Worm (Caenorhabditis elegans) whole organism, young adult: ENCODE measurements around the gene ttr-40.
A peak's percentile ranks its signal among the peaks of the same experiment; 100 is the strongest.

Experiments
- C06A6.2 ChIP-seq: fragments of 200-800 bp; sonication (Bioruptor generic); conservative IDR thresholded peaks from 2 replicates; pipeline ENCODE4 v1.3.6; 2022; ENCODE audit warnings: missing genetic modification characterization, missing compliant biosample characterization
- D2030.7 ChIP-seq: fragments of 200-800 bp; sonication (Bioruptor generic); IDR thresholded peaks from 2 replicates; pipeline ENCODE4 v1.3.6; 2022; ENCODE audit warnings: missing genetic modification reagents, missing genetic modification characterization, missing compliant biosample characterization
- F10E7.11 ChIP-seq: sonication (generic microtip); optimal IDR thresholded peaks from 2 replicates; lab custom pipeline; 2017; ENCODE audit warnings: mild to moderate bottlenecking, missing genetic modification characterization, moderate library complexity, missing compliant biosample characterization
- K12H6.12 ChIP-seq: fragments of 200-800 bp; sonication (Bioruptor generic); optimal IDR thresholded peaks from 2 replicates; lab custom pipeline; 2018; ENCODE audit warnings: mild to moderate bottlenecking, missing genetic modification characterization, missing compliant biosample characterization
- T26A5.8 ChIP-seq: sonication (generic microtip); optimal IDR thresholded peaks from 2 replicates; lab custom pipeline; 2016; ENCODE audit warnings: missing genetic modification characterization, missing compliant biosample characterization
- Y53F4B.3 ChIP-seq: fragments of 200-800 bp; sonication (Bioruptor generic); IDR thresholded peaks from 2 replicates; pipeline ENCODE4 v1.3.6; 2022; ENCODE audit warnings: missing genetic modification reagents, missing genetic modification characterization, missing compliant biosample characterization
- Y56A3A.18 ChIP-seq: fragments of 200-800 bp; sonication (Bioruptor generic); IDR thresholded peaks from 2 replicates; pipeline ENCODE4 v1.3.6; 2022; ENCODE audit warnings: missing genetic modification reagents, missing genetic modification characterization, missing compliant biosample characterization
- ama-1 ChIP-seq, 3 experiments: fragments of 150-350 bp in 1 of 3; sonication (generic microtip) in 2 of 3; optimal IDR thresholded peaks; 2 replicates each; lab custom pipeline; 2014 to 2018; ENCODE audit warnings: missing biosample characterization in 2 of 3, missing genetic modification characterization in 2 of 3, missing genetic modification reagents in 2 of 3
- attf-3 ChIP-seq: fragments of 200-800 bp; sonication (Bioruptor generic); conservative IDR thresholded peaks from 2 replicates; pipeline ENCODE4 v1.3.6; 2022; ENCODE audit warnings: missing genetic modification reagents, missing genetic modification characterization, missing compliant biosample characterization
- cebp-1 ChIP-seq, 2 experiments: fragments of 200-800 bp in 1 of 2; sonication (Bioruptor generic) in 1 of 2; sonication (generic microtip) in 1 of 2; IDR thresholded peaks in 1 of 2; optimal IDR thresholded peaks in 1 of 2; 2 replicates each; pipeline versions ENCODE4 v1.3.6 to Lab custom; 2017 to 2022; ENCODE audit warnings: missing compliant biosample characterization in 2 of 2, missing genetic modification characterization in 2 of 2, mild to moderate bottlenecking in 1 of 2, missing genetic modification reagents in 1 of 2, moderate library complexity in 1 of 2
- ceh-58 ChIP-seq: fragments of 200-800 bp; sonication (Bioruptor generic); IDR thresholded peaks from 2 replicates; pipeline ENCODE4 v1.3.6; 2022; ENCODE audit warnings: missing genetic modification characterization, missing compliant biosample characterization
- chd-7 ChIP-seq: sonication (generic microtip); optimal IDR thresholded peaks from 2 replicates; lab custom pipeline; 2016; ENCODE audit warnings: mild to moderate bottlenecking, missing genetic modification characterization, moderate library complexity, missing compliant biosample characterization
- dpff-1 ChIP-seq: sonication (generic microtip); optimal IDR thresholded peaks from 2 replicates; lab custom pipeline; 2017; ENCODE audit warnings: mild to moderate bottlenecking, missing genetic modification characterization, missing compliant biosample characterization
- dpl-1 ChIP-seq: fragments of 150-350 bp; optimal IDR thresholded peaks from 2 replicates; lab custom pipeline; 2014; ENCODE audit warnings: missing biosample characterization, missing genetic modification reagents, missing genetic modification characterization
- efl-1 ChIP-seq: fragments of 150-350 bp; optimal IDR thresholded peaks from 2 replicates; lab custom pipeline; 2014; ENCODE audit warnings: missing biosample characterization, missing genetic modification reagents, missing genetic modification characterization
- egl-18 ChIP-seq: fragments of 200-800 bp; sonication (Bioruptor generic); IDR thresholded peaks from 2 replicates; pipeline ENCODE4 v1.3.6; 2022; ENCODE audit warnings: missing genetic modification reagents, missing genetic modification characterization, missing compliant biosample characterization
- egrh-3 ChIP-seq: fragments of 200-800 bp; sonication (Bioruptor generic); IDR thresholded peaks from 2 replicates; pipeline ENCODE4 v1.3.6; 2022; ENCODE audit warnings: missing genetic modification reagents, missing genetic modification characterization, missing compliant biosample characterization
- ekl-4 ChIP-seq: fragments of 200-800 bp; sonication (Bioruptor generic); IDR thresholded peaks from 2 replicates; pipeline ENCODE4 v1.3.6; 2022; ENCODE audit warnings: missing genetic modification reagents, missing genetic modification characterization, missing compliant biosample characterization
- hlh-12 ChIP-seq: sonication (generic microtip); optimal IDR thresholded peaks from 2 replicates; lab custom pipeline; 2016; ENCODE audit warnings: missing genetic modification characterization, missing compliant biosample characterization
- hsf-1 ChIP-seq: fragments of 200-800 bp; sonication (Bioruptor generic); IDR thresholded peaks from 2 replicates; pipeline ENCODE4 v1.3.6; 2022; ENCODE audit warnings: missing genetic modification reagents, missing genetic modification characterization, missing compliant biosample characterization
- nfya-2 ChIP-seq: fragments of 200-800 bp; sonication (Bioruptor generic); IDR thresholded peaks from 2 replicates; pipeline ENCODE4 v1.3.6; 2022; ENCODE audit warnings: missing genetic modification reagents, missing genetic modification characterization, missing compliant biosample characterization
- nfyb-1 ChIP-seq: fragments of 200-800 bp; sonication (Bioruptor generic); IDR thresholded peaks from 2 replicates; pipeline ENCODE4 v1.3.6; 2022; ENCODE audit warnings: missing genetic modification reagents, missing genetic modification characterization, missing compliant biosample characterization
- nhr-120 ChIP-seq: fragments of 200-800 bp; sonication (Bioruptor generic); IDR thresholded peaks from 2 replicates; pipeline ENCODE4 v1.3.6; 2022; ENCODE audit warnings: missing genetic modification characterization, missing compliant biosample characterization
- nhr-27 ChIP-seq: fragments of 200-800 bp; sonication (Bioruptor generic); optimal IDR thresholded peaks from 2 replicates; lab custom pipeline; 2018; ENCODE audit warnings: mild to moderate bottlenecking, missing genetic modification characterization, moderate library complexity, missing compliant biosample characterization
- pbrm-1 ChIP-seq: fragments of 200-800 bp; sonication (Bioruptor generic); IDR thresholded peaks from 2 replicates; pipeline ENCODE4 v1.3.6; 2022; ENCODE audit warnings: missing genetic modification reagents, missing genetic modification characterization, missing compliant biosample characterization
- rec-8 ChIP-seq, 2 experiments: sonication (generic microtip); optimal IDR thresholded peaks; 2 replicates each; lab custom pipeline; 2016; ENCODE audit warnings: mild to moderate bottlenecking in 2 of 2, missing genetic modification characterization in 2 of 2, missing genetic modification reagents in 2 of 2, missing genotype in 2 of 2, missing biosample characterization in 1 of 2, missing compliant biosample characterization in 1 of 2, moderate library complexity in 1 of 2
- sdz-38 ChIP-seq: sonication (generic microtip); optimal IDR thresholded peaks from 2 replicates; lab custom pipeline; 2016; ENCODE audit warnings: missing genotype, missing genetic modification characterization, missing compliant biosample characterization
- snpc-3.4 ChIP-seq: sonication (generic microtip); optimal IDR thresholded peaks from 2 replicates; lab custom pipeline; 2017; ENCODE audit warnings: missing genetic modification characterization, mild to moderate bottlenecking, missing compliant biosample characterization, antibody characterized with exemption, moderate library complexity, missing genotype, missing genetic modification reagents
- snpc-4 ChIP-seq, 5 experiments: fragments of 150-350 bp in 1 of 5; sonication (generic microtip) in 4 of 5; optimal IDR thresholded peaks; 2 replicates each; lab custom pipeline; 2014 to 2018; ENCODE audit warnings: missing genetic modification characterization in 5 of 5, missing biosample characterization in 3 of 5, antibody characterized with exemption in 2 of 5, mild to moderate bottlenecking in 2 of 5, missing compliant biosample characterization in 2 of 5, missing genotype in 2 of 5, moderate library complexity in 2 of 5, missing genetic modification reagents in 1 of 5
- tbx-9 ChIP-seq: sonication (generic microtip); optimal IDR thresholded peaks from 2 replicates; lab custom pipeline; 2016; ENCODE audit warnings: borderline replicate concordance, missing genetic modification characterization, inconsistent platforms, missing compliant biosample characterization
- unc-130 ChIP-seq: sonication (generic microtip); optimal IDR thresholded peaks from 2 replicates; lab custom pipeline; 2016; ENCODE audit warnings: missing genetic modification reagents, missing genetic modification characterization, missing compliant biosample characterization
- unc-62 ChIP-seq: fragments of 150-350 bp; optimal IDR thresholded peaks from 2 replicates; lab custom pipeline; 2014; ENCODE audit warnings: missing biosample characterization, missing genetic modification reagents, missing genetic modification characterization
- ztf-22 ChIP-seq: fragments of 200-800 bp; sonication (Bioruptor generic); optimal IDR thresholded peaks from 2 replicates; lab custom pipeline; 2018; ENCODE audit warnings: mild to moderate bottlenecking, missing genetic modification characterization, moderate library complexity, missing compliant biosample characterization
- ztf-26 ChIP-seq: sonication (generic microtip); optimal IDR thresholded peaks from 2 replicates; lab custom pipeline; 2017; ENCODE audit warnings: missing genetic modification characterization, missing compliant biosample characterization
- ztf-28 ChIP-seq: fragments of 200-800 bp; sonication (Bioruptor generic); IDR thresholded peaks from 2 replicates; pipeline ENCODE4 v1.3.6; 2022; ENCODE audit warnings: missing genetic modification reagents, missing genetic modification characterization, missing compliant biosample characterization

Gene ttr-40

ce11 chrV:9343629-9344624, 11.3 kb downstream of the ttr-40 start, which contains the start of gene tos-1 (continued):
- TF ChIP-seq rec-8 (tag; optimal IDR thresholded peaks at IDR 0.05; lab: Kevin White, UChicago) = no peak
- TF ChIP-seq Y53F4B.3 (GFP tag; lab: Robert Waterston, UW) = peak; percentile 7; the same call in 1 of the 2 replicates
- TF ChIP-seq nhr-120 (GFP tag; lab: Robert Waterston, UW) = no peak
- peak; percentile 73 for TF ChIP-seq hsf-1 (GFP tag; lab: Robert Waterston, UW)
- 0 out of 2 replicates have a peak, but pooled peaks have one; percentile 45 for TF ChIP-seq ceh-58
- no peak for TF ChIP-seq nfya-2 (GFP tag; lab: Robert Waterston, UW)
- peak; percentile 71 for TF ChIP-seq dpff-1
- TF ChIP-seq unc-130 (GFP tag; lab: Kevin White, UChicago) = peak; percentile 21
- peak; percentile 36 for TF ChIP-seq efl-1
- peak; percentile 95 for TF ChIP-seq C06A6.2
- peak; percentile 59 for TF ChIP-seq unc-62 (GFP tag; lab: Kevin White, UChicago)
- TF ChIP-seq ekl-4 (GFP tag; lab: Robert Waterston, UW) = peak; percentile 97
- peak; percentile 85 for TF ChIP-seq D2030.7 (GFP tag; lab: Robert Waterston, UW)
- TF ChIP-seq pbrm-1 (GFP tag; lab: Robert Waterston, UW) = peak; percentile 98
- no peak for TF ChIP-seq T26A5.8
- TF ChIP-seq egrh-3 (GFP tag; lab: Robert Waterston, UW) = peak; percentile 53; the same call in 1 of the 2 replicates
- TF ChIP-seq K12H6.12 (tag; lab: Kevin White, UChicago) = peak; percentile 99
- peak; percentile 91 for TF ChIP-seq cebp-1 (GFP tag; IDR thresholded peaks at IDR 0.05; lab: Robert Waterston, UW)
- peak; percentile 98 for TF ChIP-seq cebp-1 (tag; optimal IDR thresholded peaks at IDR 0.05; lab: Kevin White, UChicago)
- TF ChIP-seq ztf-22 = peak; percentile 93
- peak; percentile 27 for TF ChIP-seq snpc-4 (GFP tag; optimal IDR thresholded peaks at IDR 0.05; lab: Kevin White, UChicago)
- TF ChIP-seq snpc-4 (tag; optimal IDR thresholded peaks at IDR 0.05; lab: Kevin White, UChicago) = peak; percentile 70 to 87 (median 80)
- TF ChIP-seq snpc-3.4 (tag; lab: Kevin White, UChicago) = peak; percentile 48
- TF ChIP-seq Y56A3A.18 = peak; percentile 16; the same call in 1 of the 2 replicates
- peak; percentile 99 for TF ChIP-seq ztf-26 (tag; lab: Kevin White, UChicago)
- TF ChIP-seq ama-1 (optimal IDR thresholded peaks at IDR 0.05; lab: Kevin White, UChicago) = peak; percentile 99
- TF ChIP-seq ama-1 (GFP tag; optimal IDR thresholded peaks at IDR 0.05; lab: Kevin White, UChicago) = no peak
- TF ChIP-seq dpl-1 (GFP tag; lab: Kevin White, UChicago) = peak; percentile 44
- no peak for TF ChIP-seq tbx-9
- peak; percentile 87 for TF ChIP-seq attf-3 (GFP tag; lab: Robert Waterston, UW)
- peak; percentile 82 for TF ChIP-seq nhr-27 (tag; lab: Kevin White, UChicago)
- TF ChIP-seq hlh-12 (tag; lab: Kevin White, UChicago) = no peak
- peak; percentile 98 for TF ChIP-seq chd-7 (tag; lab: Kevin White, UChicago)
- TF ChIP-seq ztf-28 (GFP tag; lab: Robert Waterston, UW) = 0 out of 2 replicates have a peak, but pooled peaks have one; percentile 60
- no peak for TF ChIP-seq sdz-38 (tag; lab: Kevin White, UChicago)
- peak; percentile 96 for TF ChIP-seq nfyb-1
- TF ChIP-seq egl-18 (GFP tag; lab: Robert Waterston, UW) = peak; percentile 90
- TF ChIP-seq F10E7.11 (tag; lab: Kevin White, UChicago) = peak; percentile 56
